Worm (Caenorhabditis elegans) whole organism, midembryonic: Measurements from ENCODE around the gene srh-67.

Experiments
- T22C8.4 ChIP-seq: fragments of 200-800 bp; sonication (Bioruptor generic); IDR thresholded peaks from 2 replicates; pipeline ENCODE4 v1.3.6; 2022; ENCODE audit warnings: missing genetic modification characterization, missing compliant biosample characterization
- cog-1 ChIP-seq: sonication (generic microtip); optimal IDR thresholded peaks from 2 replicates; lab custom pipeline; 2016; ENCODE audit warnings: missing genetic modification characterization, missing compliant biosample characterization
- flt-1 ChIP-seq: fragments of 200-800 bp; sonication (Bioruptor generic); IDR thresholded peaks from 2 replicates; pipeline ENCODE4 v1.3.6; 2022; ENCODE audit warnings: missing genetic modification characterization, missing compliant biosample characterization
- klf-2 ChIP-seq: fragments of 200-800 bp; sonication (Bioruptor generic); conservative IDR thresholded peaks from 2 replicates; pipeline ENCODE4 v1.3.6; 2022; ENCODE audit warnings: missing genetic modification reagents, missing genetic modification characterization, missing compliant biosample characterization
- med-1 ChIP-seq: sonication (generic microtip); optimal IDR thresholded peaks from 2 replicates; lab custom pipeline; 2017; ENCODE audit warnings: missing genetic modification characterization, mild to moderate bottlenecking, missing compliant biosample characterization, antibody characterized with exemption, missing genetic modification reagents; ENCODE audit not compliant: insufficient read depth
- ref-1 ChIP-seq: fragments of 200-800 bp; sonication (Bioruptor generic); conservative IDR thresholded peaks from 2 replicates; pipeline ENCODE4 v1.3.6; 2022; ENCODE audit warnings: missing genetic modification reagents, missing genetic modification characterization, missing compliant biosample characterization
- tab-1 ChIP-seq: fragments of 200-800 bp; sonication (Bioruptor generic); IDR thresholded peaks from 2 replicates; pipeline ENCODE4 v1.3.6; 2022; ENCODE audit warnings: missing genetic modification characterization, missing compliant biosample characterization
- ztf-23 ChIP-seq: fragments of 200-800 bp; sonication (Bioruptor generic); IDR thresholded peaks from 2 replicates; pipeline ENCODE4 v1.3.6; 2022; ENCODE audit warnings: missing genetic modification reagents, missing genetic modification characterization, missing compliant biosample characterization
- ztf-29 ChIP-seq: fragments of 200-800 bp; sonication (Bioruptor generic); IDR thresholded peaks from 2 replicates; pipeline ENCODE4 v1.3.6; 2022; ENCODE audit warnings: missing genetic modification reagents, missing genetic modification characterization, missing compliant biosample characterization

Gene srh-67

DNA sequence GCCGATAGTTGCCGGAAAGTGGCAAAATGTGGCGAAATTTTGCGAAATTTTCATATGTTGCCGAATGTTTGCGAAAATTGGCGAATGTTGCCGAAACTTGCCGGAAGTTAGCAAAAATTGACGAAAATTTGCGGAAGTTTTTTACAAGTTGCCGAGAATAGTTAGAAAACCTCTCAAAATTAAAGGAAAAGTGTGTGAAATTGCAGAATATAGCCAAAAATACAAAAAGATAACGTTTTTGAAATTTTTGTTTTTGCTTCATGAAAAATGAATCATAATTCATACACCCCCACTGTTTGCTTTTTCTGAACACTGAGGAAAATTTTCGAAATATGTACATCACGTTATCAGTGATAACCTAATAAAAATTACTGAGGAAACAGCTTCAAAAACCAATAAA, 27.1 kb upstream of the srh-67 start:
- TF ChIP-seq med-1 (GFP tag; lab: Kevin White, UChicago) (no peak), ztf-23 (GFP tag; lab: Robert Waterston, UW) (no peak), tab-1 (GFP tag; lab: Robert Waterston, UW) (no peak), T22C8.4 (no peak), ztf-29 (GFP tag; lab: Robert Waterston, UW) (no peak), flt-1 (GFP tag; lab: Robert Waterston, UW) (no peak), klf-2 (no peak), cog-1 (no peak), ref-1 (no peak)

DNA sequence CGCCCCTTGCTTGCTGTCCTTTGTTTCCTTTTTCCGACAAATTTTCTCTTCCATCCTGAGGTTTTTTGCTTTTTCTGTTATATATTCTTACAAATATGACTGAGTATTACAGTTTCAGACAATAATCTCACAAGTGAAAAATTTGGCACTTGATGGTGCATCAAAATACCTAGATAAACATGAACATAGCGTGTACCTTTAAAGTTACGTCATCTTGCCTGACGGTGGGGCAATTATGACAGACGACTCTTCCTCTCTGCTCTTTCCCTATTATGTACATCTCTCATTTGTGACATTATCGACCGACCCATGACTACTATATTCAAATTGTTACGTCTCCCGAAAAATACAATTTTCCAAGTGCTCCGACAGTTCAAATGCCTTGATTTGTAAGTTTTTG, 26.1 kb upstream of the srh-67 start, which contains the start of gene fbxb-102:
Gene fbxb-102, plus strand, starts transcription at position 301 of the 400 bp plus-strand sequence.
- TF ChIP-seq ztf-23 (GFP tag; lab: Robert Waterston, UW) = no peak

DNA sequence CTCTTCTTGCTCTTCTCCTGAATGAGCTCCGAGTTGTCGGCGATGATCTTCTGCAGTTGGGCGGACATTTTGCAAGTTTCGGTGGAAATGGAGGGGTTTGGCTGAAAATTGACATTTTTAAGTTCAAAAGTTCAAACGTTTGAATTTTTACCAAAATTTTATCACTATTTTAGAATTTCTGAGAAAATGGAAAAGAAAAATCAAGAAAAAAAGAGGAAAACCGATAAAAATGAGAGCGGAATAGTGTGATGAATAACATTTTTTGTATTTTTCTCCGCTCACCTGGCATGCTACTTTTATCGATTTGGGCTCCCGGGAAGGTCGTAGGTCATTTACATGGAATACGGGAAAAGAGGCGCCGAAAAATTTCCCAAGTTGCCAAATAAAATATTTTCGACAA, 23.7 kb upstream of the srh-67 start, which contains the start of gene F15A4.10:
Gene F15A4.10, minus strand, starts transcription at position 101 of the 400 bp plus-strand sequence.
- TF ChIP-seq flt-1 (GFP tag; lab: Robert Waterston, UW) (no peak), tab-1 (GFP tag; lab: Robert Waterston, UW) (no peak), ztf-23 (GFP tag; lab: Robert Waterston, UW) (no peak), klf-2 (no peak), med-1 (GFP tag; lab: Kevin White, UChicago) (no peak), ztf-29 (GFP tag; lab: Robert Waterston, UW) (no peak)

DNA sequence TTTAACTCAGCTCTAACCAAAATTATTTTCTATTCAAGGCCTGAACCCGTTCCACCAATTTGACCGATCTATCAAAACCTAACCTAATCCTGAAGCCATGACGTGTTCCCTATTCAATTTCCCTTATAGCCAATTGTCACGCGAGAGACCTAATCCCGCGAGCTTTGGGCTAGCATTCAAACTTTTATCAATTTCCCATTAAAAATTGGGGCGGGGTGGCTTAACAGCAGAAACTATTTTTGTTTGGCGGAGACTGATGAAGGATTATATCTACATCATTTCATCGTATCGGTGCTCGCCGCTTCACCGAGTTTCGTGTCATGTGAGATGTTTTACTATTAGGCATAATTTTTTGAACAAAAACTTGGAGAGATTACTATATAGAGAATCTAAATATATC, 19.9 kb upstream of the srh-67 start:
- no peak for TF ChIP-seq tab-1 (GFP tag; lab: Robert Waterston, UW)
- no peak for TF ChIP-seq T22C8.4
- TF ChIP-seq flt-1 (GFP tag; lab: Robert Waterston, UW) = no peak
- no peak for TF ChIP-seq ztf-23 (GFP tag; lab: Robert Waterston, UW)
- no peak for TF ChIP-seq ref-1
- no peak for TF ChIP-seq cog-1
- TF ChIP-seq ztf-29 (GFP tag; lab: Robert Waterston, UW) = no peak

DNA sequence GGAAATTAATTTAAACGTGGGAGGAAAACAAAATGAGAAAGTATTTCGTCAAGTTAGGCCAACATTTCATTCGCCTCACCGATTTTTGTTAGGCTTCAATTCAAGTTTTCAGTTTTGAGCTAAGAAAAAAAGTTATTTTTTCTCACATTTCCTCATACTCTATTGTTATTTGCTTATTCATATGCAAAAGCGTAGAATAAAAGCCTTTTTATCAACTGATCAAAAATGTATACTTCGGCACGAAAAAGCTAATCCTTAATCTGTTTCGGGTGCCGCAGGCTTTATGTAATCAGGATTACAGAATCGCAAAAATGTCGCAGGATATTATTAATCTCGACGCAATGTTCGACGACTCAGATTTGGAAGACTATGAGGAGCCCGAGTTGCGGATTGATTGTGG, 18.8 kb upstream of the srh-67 start, which contains the start of gene T21B4.15:
Gene T21B4.15, plus strand, starts transcription at position 301 of the 400 bp plus-strand sequence.
- no peak for TF ChIP-seq T22C8.4
- no peak for TF ChIP-seq tab-1 (GFP tag; lab: Robert Waterston, UW)
- no peak for TF ChIP-seq flt-1 (GFP tag; lab: Robert Waterston, UW)
- no peak for TF ChIP-seq cog-1
- no peak for TF ChIP-seq ztf-29 (GFP tag; lab: Robert Waterston, UW)
- no peak for TF ChIP-seq ztf-23 (GFP tag; lab: Robert Waterston, UW)
- no peak for TF ChIP-seq ref-1
- no peak for TF ChIP-seq med-1 (GFP tag; lab: Kevin White, UChicago)

DNA sequence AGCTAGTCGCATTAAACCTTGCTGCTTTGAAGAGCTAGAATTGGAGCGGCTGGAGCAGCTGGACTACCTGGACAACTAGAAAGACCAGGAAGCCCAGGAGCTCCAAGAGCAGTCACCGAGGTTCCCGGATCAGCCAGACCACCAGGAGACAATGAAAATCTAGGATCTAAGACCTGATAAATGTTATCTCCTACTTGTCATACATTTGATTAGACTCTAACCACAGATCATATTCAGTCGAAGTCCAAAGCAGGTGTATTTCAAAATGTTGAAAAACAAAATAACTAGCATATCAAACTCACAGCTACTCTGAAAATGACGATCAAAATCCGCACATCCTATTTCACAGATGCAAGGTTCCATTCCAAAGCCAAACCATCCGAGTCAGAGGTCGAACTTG, 16.8 kb upstream of the srh-67 start, which contains the start of gene srz-6:
Gene srz-6, plus strand, starts transcription at position 301 of the 400 bp plus-strand sequence.
- TF ChIP-seq flt-1 (GFP tag; lab: Robert Waterston, UW) (no peak), ztf-29 (GFP tag; lab: Robert Waterston, UW) (no peak), T22C8.4 (no peak), tab-1 (GFP tag; lab: Robert Waterston, UW) (no peak), cog-1 (no peak), klf-2 (no peak), med-1 (GFP tag; lab: Kevin White, UChicago) (no peak), ref-1 (no peak), ztf-23 (GFP tag; lab: Robert Waterston, UW) (no peak)

DNA sequence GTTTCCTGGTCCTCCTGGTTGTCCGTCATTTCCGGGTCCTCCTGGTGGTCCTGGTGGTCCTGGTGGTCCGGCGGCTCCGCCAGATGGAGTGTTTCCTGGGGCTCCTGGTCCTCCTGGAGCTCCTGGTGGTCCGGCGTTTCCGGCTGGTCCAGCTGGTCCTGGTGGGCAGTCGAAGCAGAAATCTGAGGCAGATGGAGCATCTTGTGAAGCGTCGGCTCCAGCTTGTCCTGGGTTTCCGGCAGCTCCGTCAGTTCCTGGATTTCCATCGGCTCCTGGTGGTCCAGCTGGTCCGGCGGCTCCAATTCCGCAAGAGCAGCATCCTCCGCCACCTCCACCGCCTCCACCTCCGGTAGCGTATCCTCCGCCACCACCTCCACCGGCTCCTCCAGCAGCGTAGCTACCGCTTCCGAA, 14.7 kb upstream of the srh-67 start:
- TF ChIP-seq tab-1 (GFP tag; lab: Robert Waterston, UW) (no peak), klf-2 (no peak), med-1 (GFP tag; lab: Kevin White, UChicago) (no peak), ztf-23 (GFP tag; lab: Robert Waterston, UW) (no peak), flt-1 (GFP tag; lab: Robert Waterston, UW) (no peak), T22C8.4 (no peak), cog-1 (no peak), ref-1 (no peak), ztf-29 (GFP tag; lab: Robert Waterston, UW) (no peak)

DNA sequence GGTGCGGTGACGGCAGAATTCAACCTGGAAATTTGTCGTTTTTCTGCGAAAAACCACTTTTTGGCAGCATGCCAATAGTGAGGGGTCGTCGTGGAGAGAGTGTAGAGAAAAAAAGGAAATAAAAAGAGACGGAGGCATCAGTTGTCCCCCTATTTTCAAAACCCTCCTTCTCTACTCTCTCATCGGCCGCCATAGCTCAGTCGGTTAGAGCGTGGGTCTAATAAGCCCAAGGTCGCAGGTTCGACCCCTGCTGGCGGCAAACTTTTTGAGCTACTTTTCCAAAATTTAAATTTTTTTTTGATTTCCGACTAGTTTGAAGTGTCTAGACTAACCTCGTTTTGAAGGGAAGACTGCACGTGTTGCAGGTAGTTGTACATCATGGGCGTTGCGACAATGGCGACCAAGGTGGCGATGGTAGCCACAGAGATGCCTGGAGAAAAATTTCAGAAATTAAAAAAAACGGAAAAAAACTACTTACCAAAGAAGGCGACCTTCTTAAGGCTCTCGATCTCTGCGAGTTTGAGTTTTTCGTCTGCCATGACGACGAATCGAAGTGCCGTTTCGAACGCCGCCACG, 14.1 kb upstream of the srh-67 start, which contains the start of gene col-85:
Gene col-85, minus strand, starts transcription at position 540 of the 576 bp plus-strand sequence.
- peak; percentile 98 for TF ChIP-seq tab-1 (GFP tag; lab: Robert Waterston, UW)
- TF ChIP-seq ref-1 = peak; percentile 88
- peak; percentile 73 for TF ChIP-seq med-1 (GFP tag; lab: Kevin White, UChicago)
- peak; percentile 83 for TF ChIP-seq cog-1
- peak; percentile 100 for TF ChIP-seq ztf-29 (GFP tag; lab: Robert Waterston, UW)
- TF ChIP-seq klf-2 = peak; percentile 98
- TF ChIP-seq flt-1 (GFP tag; lab: Robert Waterston, UW) = peak; percentile 97
- peak; percentile 96 for TF ChIP-seq T22C8.4
- TF ChIP-seq ztf-23 (GFP tag; lab: Robert Waterston, UW) = peak; percentile 98

DNA sequence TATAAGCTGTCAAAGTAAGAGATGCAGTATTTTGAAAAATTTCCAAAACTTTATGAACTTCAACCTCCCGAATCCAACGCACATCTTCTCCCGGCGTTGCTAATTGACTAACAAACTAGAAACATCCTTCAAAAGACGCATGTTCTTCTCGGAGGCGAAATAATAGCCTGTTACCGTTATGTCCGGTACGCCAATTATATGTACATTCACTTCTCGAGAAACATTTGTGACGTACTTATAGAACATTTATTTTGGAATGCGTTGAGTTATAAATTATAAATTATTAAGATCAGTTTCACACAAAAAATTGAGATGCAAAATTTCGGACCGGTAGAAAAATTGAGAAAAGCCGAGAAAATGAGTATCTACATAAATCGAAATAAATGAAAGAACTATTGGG, 11.8 kb upstream of the srh-67 start, which contains the start of gene T21B4.3:
Gene T21B4.3, minus strand, starts transcription at position 101 of the 400 bp plus-strand sequence.
- TF ChIP-seq flt-1 (GFP tag; lab: Robert Waterston, UW) (no peak), tab-1 (GFP tag; lab: Robert Waterston, UW) (no peak), ref-1 (no peak), klf-2 (no peak), ztf-29 (GFP tag; lab: Robert Waterston, UW) (no peak)

DNA sequence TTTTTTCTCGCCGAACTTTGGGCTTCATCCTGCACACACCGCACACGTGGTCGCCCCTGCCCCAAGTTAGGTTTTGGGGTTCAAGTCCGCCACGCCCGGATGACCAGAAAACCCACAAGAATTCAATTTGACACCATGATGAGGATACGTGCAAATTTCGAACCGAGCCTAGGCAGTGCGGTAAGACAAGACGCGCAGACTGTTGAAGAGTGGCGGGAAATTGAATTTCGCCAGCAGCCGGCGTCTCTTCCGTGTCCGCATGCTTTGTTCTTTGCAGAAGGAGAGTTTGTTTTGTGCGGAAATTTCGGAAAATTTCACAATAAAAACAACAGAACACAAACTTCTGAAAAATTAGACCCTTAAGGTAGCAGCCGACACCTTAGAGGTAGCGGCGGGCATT, 8.8 kb upstream of the srh-67 start:
- TF ChIP-seq T22C8.4 = no peak
